Fruit fly (Drosophila melanogaster): Measurements from ENCODE around the gene Ldaf1.

The Ldaf1 gene

dm6 chrX:1927473-1928306 lies 26.0 kb upstream of the Ldaf1 start, which contains the start of gene CG11596:
CG11596 (plus strand) TSS chrX:1927683.
- no peak for TF ChIP-seq Crg-1 (GFP tag; optimal IDR thresholded peaks at IDR 0.05)
- TF ChIP-seq Clk (GFP tag; optimal IDR thresholded peaks at IDR 0.05): no peak
- peak; percentile 78 for TF ChIP-seq ovo (GFP tag; optimal IDR thresholded peaks at IDR 0.05)
- TF ChIP-seq CG7101 (tag; optimal IDR thresholded peaks at IDR 0.05): peak; percentile 18
- peak; percentile 34 for TF ChIP-seq CG11617 (GFP tag; optimal IDR thresholded peaks at IDR 0.05)
- TF ChIP-seq CG33017 (tag; optimal IDR thresholded peaks at IDR 0.05): no peak
- peak; percentile 97 for TF ChIP-seq Mnt (GFP tag; optimal IDR thresholded peaks at IDR 0.05)
- TF ChIP-seq CG12768 (GFP tag; optimal IDR thresholded peaks at IDR 0.05): no peak
- no peak for TF ChIP-seq CG5204 (GFP tag; optimal IDR thresholded peaks at IDR 0.05)
- TF ChIP-seq pad (GFP tag; optimal IDR thresholded peaks at IDR 0.05): peak; percentile 52
- TF ChIP-seq cnc (optimal IDR thresholded peaks at IDR 0.05): no peak
- no peak for TF ChIP-seq kay (GFP tag; ENCODE audit: borderline replicate concordance)
- TF ChIP-seq Hr96 (GFP tag; optimal IDR thresholded peaks at IDR 0.05): no peak
- no peak for TF ChIP-seq CG7045 (GFP tag; optimal IDR thresholded peaks at IDR 0.05)
- TF ChIP-seq CG1620 (GFP tag; optimal IDR thresholded peaks at IDR 0.05): no peak
- no peak for TF ChIP-seq CG14711 (tag; optimal IDR thresholded peaks at IDR 0.05)
- no peak for TF ChIP-seq toe (GFP tag; optimal IDR thresholded peaks at IDR 0.05)
- no peak for TF ChIP-seq cic (GFP tag; optimal IDR thresholded peaks at IDR 0.05)
- TF ChIP-seq bab1 (GFP tag; optimal IDR thresholded peaks at IDR 0.05): peak; percentile 30
- peak; percentile 56 for TF ChIP-seq tj (GFP tag; optimal IDR thresholded peaks at IDR 0.05)

- TF ChIP-seq CG1620 (GFP tag; optimal IDR thresholded peaks at IDR 0.05): peak; percentile 25
- peak; percentile 13 for TF ChIP-seq pad (GFP tag; optimal IDR thresholded peaks at IDR 0.05)
- TF ChIP-seq CG14711 (tag; optimal IDR thresholded peaks at IDR 0.05): peak; percentile 58
- peak; percentile 66 for TF ChIP-seq Mnt (GFP tag; optimal IDR thresholded peaks at IDR 0.05)
- no peak for TF ChIP-seq CG11617 (GFP tag; optimal IDR thresholded peaks at IDR 0.05)
- peak; percentile 38 for TF ChIP-seq bab1 (GFP tag; optimal IDR thresholded peaks at IDR 0.05)
- TF ChIP-seq Clk (GFP tag; optimal IDR thresholded peaks at IDR 0.05): no peak
- TF ChIP-seq CG7101 (tag; optimal IDR thresholded peaks at IDR 0.05): peak; percentile 15
- TF ChIP-seq cic (GFP tag; optimal IDR thresholded peaks at IDR 0.05): peak; percentile 38
Observed at dm6 chrX:1922765-1923501, 21.2 kb upstream of the Ldaf1 start, which contains the start of the genes eIF2Bepsilon and Ocrl. eIF2Bepsilon (minus strand) TSS chrX:1922874. Ocrl (plus strand) TSS chrX:1922981.

- no peak for TF ChIP-seq CG7045 (GFP tag; optimal IDR thresholded peaks at IDR 0.05)
- TF ChIP-seq CG12768 (GFP tag; optimal IDR thresholded peaks at IDR 0.05): no peak
- TF ChIP-seq CG1620 (GFP tag; optimal IDR thresholded peaks at IDR 0.05): no peak
- TF ChIP-seq Mnt (GFP tag; optimal IDR thresholded peaks at IDR 0.05): peak; percentile 28
- no peak for TF ChIP-seq tj (GFP tag; optimal IDR thresholded peaks at IDR 0.05)
- no peak for TF ChIP-seq CG33017 (tag; optimal IDR thresholded peaks at IDR 0.05)
- no peak for TF ChIP-seq bab1 (GFP tag; optimal IDR thresholded peaks at IDR 0.05)
- TF ChIP-seq CG14711 (tag; optimal IDR thresholded peaks at IDR 0.05): no peak
- TF ChIP-seq pad (GFP tag; optimal IDR thresholded peaks at IDR 0.05): peak; percentile 23
- TF ChIP-seq toe (GFP tag; optimal IDR thresholded peaks at IDR 0.05): no peak
- no peak for TF ChIP-seq ovo (GFP tag; optimal IDR thresholded peaks at IDR 0.05)
- TF ChIP-seq kay (GFP tag; ENCODE audit: borderline replicate concordance): no peak
- TF ChIP-seq CG7101 (tag; optimal IDR thresholded peaks at IDR 0.05): no peak
- TF ChIP-seq Clk (GFP tag; optimal IDR thresholded peaks at IDR 0.05): no peak
- TF ChIP-seq CG5204 (GFP tag; optimal IDR thresholded peaks at IDR 0.05): no peak
- TF ChIP-seq cic (GFP tag; optimal IDR thresholded peaks at IDR 0.05): peak; percentile 20
- no peak for TF ChIP-seq Crg-1 (GFP tag; optimal IDR thresholded peaks at IDR 0.05)
Observed at dm6 chrX:1909533-1909932, 7.8 kb upstream of the Ldaf1 start.

- TF ChIP-seq bab1 (GFP tag; optimal IDR thresholded peaks at IDR 0.05): peak; percentile 48
- TF ChIP-seq tj (GFP tag; optimal IDR thresholded peaks at IDR 0.05): no peak
- TF ChIP-seq CG14711 (tag; optimal IDR thresholded peaks at IDR 0.05): peak; percentile 97
- TF ChIP-seq Crg-1 (GFP tag; optimal IDR thresholded peaks at IDR 0.05): no peak
- TF ChIP-seq CG12768 (GFP tag; optimal IDR thresholded peaks at IDR 0.05): peak; percentile 7
- no peak for TF ChIP-seq CG1620 (GFP tag; optimal IDR thresholded peaks at IDR 0.05)
- no peak for TF ChIP-seq ovo (GFP tag; optimal IDR thresholded peaks at IDR 0.05)
- TF ChIP-seq Hr96 (GFP tag; optimal IDR thresholded peaks at IDR 0.05): no peak
- TF ChIP-seq toe (GFP tag; optimal IDR thresholded peaks at IDR 0.05): no peak
- no peak for TF ChIP-seq kay (GFP tag; ENCODE audit: borderline replicate concordance)
- no peak for TF ChIP-seq CG33017 (tag; optimal IDR thresholded peaks at IDR 0.05)
- TF ChIP-seq CG7101 (tag; optimal IDR thresholded peaks at IDR 0.05): no peak
- TF ChIP-seq Clk (GFP tag; optimal IDR thresholded peaks at IDR 0.05): no peak
- no peak for TF ChIP-seq cnc (optimal IDR thresholded peaks at IDR 0.05)
- TF ChIP-seq CG11617 (GFP tag; optimal IDR thresholded peaks at IDR 0.05): no peak
- no peak for TF ChIP-seq cic (GFP tag; optimal IDR thresholded peaks at IDR 0.05)
- TF ChIP-seq pad (GFP tag; optimal IDR thresholded peaks at IDR 0.05): no peak
- no peak for TF ChIP-seq CG7045 (GFP tag; optimal IDR thresholded peaks at IDR 0.05)
- peak; percentile 70 for TF ChIP-seq Mnt (GFP tag; optimal IDR thresholded peaks at IDR 0.05)
- TF ChIP-seq CG5204 (GFP tag; optimal IDR thresholded peaks at IDR 0.05): no peak
Observed at dm6 chrX:1908757-1909156, 7.0 kb upstream of the Ldaf1 start, which contains the start of the genes Edem1 and Rbcn-3B. Edem1 (minus strand) TSS chrX:1908827. Rbcn-3B (plus strand) TSS chrX:1908920.

- TF ChIP-seq CG5204 (GFP tag; optimal IDR thresholded peaks at IDR 0.05) (peak; percentile 25), bab1 (GFP tag; optimal IDR thresholded peaks at IDR 0.05) (peak; percentile 79), tj (GFP tag; optimal IDR thresholded peaks at IDR 0.05) (peak; percentile 57), CG7101 (tag; optimal IDR thresholded peaks at IDR 0.05) (peak; percentile 83), CG1620 (GFP tag; optimal IDR thresholded peaks at IDR 0.05) (peak; percentile 50), Mnt (GFP tag; optimal IDR thresholded peaks at IDR 0.05) (peak; percentile 67), CG11617 (GFP tag; optimal IDR thresholded peaks at IDR 0.05) (peak; percentile 81), pad (GFP tag; optimal IDR thresholded peaks at IDR 0.05) (peak; percentile 46), kay (GFP tag; ENCODE audit: borderline replicate concordance) (no peak), ovo (GFP tag; optimal IDR thresholded peaks at IDR 0.05) (peak; percentile 46), Clk (GFP tag; optimal IDR thresholded peaks at IDR 0.05) (no peak), CG33017 (tag; optimal IDR thresholded peaks at IDR 0.05) (peak; percentile 42), cic (GFP tag; optimal IDR thresholded peaks at IDR 0.05) (no peak), cnc (optimal IDR thresholded peaks at IDR 0.05) (no peak), Crg-1 (GFP tag; optimal IDR thresholded peaks at IDR 0.05) (peak; percentile 55), toe (GFP tag; optimal IDR thresholded peaks at IDR 0.05) (peak; percentile 51), CG12768 (GFP tag; optimal IDR thresholded peaks at IDR 0.05) (peak; percentile 75), CG14711 (tag; optimal IDR thresholded peaks at IDR 0.05) (peak; percentile 70), CG7045 (GFP tag; optimal IDR thresholded peaks at IDR 0.05) (peak; percentile 17), Hr96 (GFP tag; optimal IDR thresholded peaks at IDR 0.05) (peak; percentile 78)
Observed at dm6 chrX:1907727-1908264, 6.1 kb upstream of the Ldaf1 start, which contains the start of gene mip130. mip130 (plus strand) TSS chrX:1908239.

Measured in whole organism, adult.